Fruit fly (Drosophila melanogaster) whole organism, embryonic: ENCODE measurements around the gene Ask1.

Source experiments
- Abd-B ChIP-seq: fragments of 200-800 bp; sonication (Bioruptor generic); optimal IDR thresholded peaks from 2 replicates; lab custom pipeline; 2018; ENCODE audit warnings: missing biosample characterization, mild to moderate bottlenecking, missing genetic modification characterization, moderate library complexity
- BEAF-32 ChIP-seq: fragments of 200-800 bp; sonication (Bioruptor generic); optimal IDR thresholded peaks from 3 replicates; lab custom pipeline; 2017; ENCODE audit warnings: missing biosample characterization, missing genetic modification characterization, mild to moderate bottlenecking, moderate library complexity, missing genetic modification reagents
- CG10147 ChIP-seq: fragments of 200-800 bp; sonication (Bioruptor generic); optimal IDR thresholded peaks from 2 replicates; lab custom pipeline; 2019; ENCODE audit warnings: missing biosample characterization, mild to moderate bottlenecking, missing genetic modification characterization, moderate library complexity
- CG12659 ChIP-seq: fragments of 200-800 bp; sonication (Bioruptor generic); optimal IDR thresholded peaks from 3 replicates; lab custom pipeline; 2017; ENCODE audit warnings: mild to moderate bottlenecking, missing biosample characterization, missing genetic modification reagents, missing genetic modification characterization
- CG14710 ChIP-seq: fragments of 200-800 bp; sonication (Bioruptor generic); optimal IDR thresholded peaks from 3 replicates; lab custom pipeline; 2019; ENCODE audit warnings: missing biosample characterization, mild to moderate bottlenecking, missing genetic modification characterization, moderate library complexity
- CG15011 ChIP-seq: fragments of 200-800 bp; sonication (Bioruptor generic); optimal IDR thresholded peaks from 3 replicates; lab custom pipeline; 2018; ENCODE audit warnings: missing biosample characterization, mild to moderate bottlenecking, missing genetic modification characterization
- CG18764 ChIP-seq: fragments of 200-800 bp; sonication (Bioruptor generic); optimal IDR thresholded peaks from 3 replicates; lab custom pipeline; 2016; ENCODE audit warnings: missing biosample characterization, missing genetic modification characterization
- CG2116 ChIP-seq: fragments of 200-800 bp; sonication (Bioruptor generic); optimal IDR thresholded peaks from 3 replicates; lab custom pipeline; 2018; ENCODE audit warnings: missing biosample characterization, mild to moderate bottlenecking, missing genetic modification characterization
- CG30020 ChIP-seq: fragments of 200-800 bp; optimal IDR thresholded peaks from 2 replicates; lab custom pipeline; 2019; ENCODE audit warnings: missing biosample characterization, mild to moderate bottlenecking, missing genetic modification characterization, moderate library complexity
- CG34224 ChIP-seq: fragments of 200-800 bp; sonication (Bioruptor generic); IDR thresholded peaks from 3 replicates; pipeline ENCODE4 v1.3.6; 2022; ENCODE audit warnings: missing biosample characterization, missing genetic modification characterization; ENCODE audit not compliant: partially characterized antibody
- CG6254 ChIP-seq: fragments of 200-800 bp; sonication (Bioruptor generic); optimal IDR thresholded peaks from 3 replicates; lab custom pipeline; 2017; ENCODE audit warnings: mild to moderate bottlenecking, missing biosample characterization, missing genetic modification reagents, missing genetic modification characterization
- CG6272 ChIP-seq: fragments of 200-800 bp; sonication (Bioruptor generic); IDR thresholded peaks from 2 replicates; pipeline ENCODE4 v1.3.6; 2022; ENCODE audit warnings: missing biosample characterization, missing genetic modification characterization
- CG6854 ChIP-seq: fragments of 200-800 bp; sonication (Bioruptor generic); optimal IDR thresholded peaks from 3 replicates; lab custom pipeline; 2017; ENCODE audit warnings: missing biosample characterization, mild to moderate bottlenecking, missing genetic modification characterization
- CG7987 ChIP-seq: fragments of 200-800 bp; sonication (Bioruptor generic); optimal IDR thresholded peaks from 2 replicates; lab custom pipeline; 2018; ENCODE audit warnings: missing biosample characterization, mild to moderate bottlenecking, missing genetic modification characterization, moderate library complexity
- CG9797 ChIP-seq: fragments of 200-800 bp; sonication (Bioruptor generic); optimal IDR thresholded peaks from 3 replicates; lab custom pipeline; 2018; ENCODE audit warnings: missing biosample characterization, mild to moderate bottlenecking, missing genetic modification characterization
- CHES-1-like ChIP-seq: fragments of 200-800 bp; sonication (Bioruptor generic); optimal IDR thresholded peaks from 2 replicates; lab custom pipeline; 2016; ENCODE audit warnings: missing biosample characterization, missing genetic modification characterization
- Dp ChIP-seq: fragments of 200-800 bp; sonication (Bioruptor generic); optimal IDR thresholded peaks from 2 replicates; lab custom pipeline; 2018; ENCODE audit warnings: missing biosample characterization, mild to moderate bottlenecking, missing genetic modification characterization, moderate library complexity
- Eip74EF ChIP-seq, 2 experiments: fragments of 200-800 bp in 1 of 2; fragments of >200 bp in 1 of 2; sonication (Bioruptor generic) in 1 of 2; optimal IDR thresholded peaks; 2 replicates each; lab custom pipeline; 2017 to 2019; ENCODE audit warnings: missing biosample characterization in 2 of 2, missing genetic modification characterization in 2 of 2, mild to moderate bottlenecking in 1 of 2, moderate library complexity in 1 of 2
- Hey ChIP-seq: fragments of 200-800 bp; sonication (Bioruptor generic); optimal IDR thresholded peaks from 3 replicates; lab custom pipeline; 2018; ENCODE audit warnings: missing biosample characterization, mild to moderate bottlenecking, missing genetic modification characterization
- Hmr ChIP-seq: fragments of 200-800 bp; sonication (Bioruptor generic); optimal IDR thresholded peaks from 3 replicates; lab custom pipeline; 2017; ENCODE audit warnings: mild to moderate bottlenecking, missing biosample characterization, missing genetic modification reagents, missing genetic modification characterization
- Hr51 ChIP-seq, 2 experiments: fragments of 200-800 bp; sonication (Bioruptor generic); optimal IDR thresholded peaks; 2 replicates in 1 of 2; 3 replicates in 1 of 2; lab custom pipeline; 2016 to 2018; ENCODE audit warnings: missing biosample characterization in 2 of 2, missing genetic modification characterization in 2 of 2, mild to moderate bottlenecking in 1 of 2, moderate library complexity in 1 of 2
- Hsf ChIP-seq: fragments of 200-800 bp; sonication (Bioruptor generic); optimal IDR thresholded peaks from 3 replicates; lab custom pipeline; 2016; ENCODE audit warnings: missing biosample characterization, missing genetic modification characterization
- MTF-1 ChIP-seq: fragments of 200-800 bp; sonication (Bioruptor generic); optimal IDR thresholded peaks from 2 replicates; lab custom pipeline; 2018; ENCODE audit warnings: missing biosample characterization, mild to moderate bottlenecking, missing genetic modification characterization, borderline replicate concordance
- Nf-YC ChIP-seq: fragments of 200-800 bp; optimal IDR thresholded peaks from 3 replicates; lab custom pipeline; 2019; ENCODE audit warnings: missing biosample characterization, mild to moderate bottlenecking, missing genetic modification characterization, moderate library complexity
- Pdp1 ChIP-seq, 2 experiments: fragments of 200-800 bp; sonication (Bioruptor generic); optimal IDR thresholded peaks; 3 replicates each; lab custom pipeline; 2016; ENCODE audit warnings: missing biosample characterization in 2 of 2, missing genetic modification characterization in 2 of 2, mild to moderate bottlenecking in 1 of 2, moderate library complexity in 1 of 2
- Sin3A ChIP-seq: fragments of >200 bp; optimal IDR thresholded peaks from 2 replicates; lab custom pipeline; 2018
- Sox102F ChIP-seq: fragments of 200-800 bp; sonication (Bioruptor generic); optimal IDR thresholded peaks from 2 replicates; lab custom pipeline; 2018; ENCODE audit warnings: missing biosample characterization, mild to moderate bottlenecking, missing genetic modification characterization, moderate library complexity
- Vsx1 ChIP-seq: fragments of 200-800 bp; sonication (Bioruptor generic); optimal IDR thresholded peaks from 2 replicates; lab custom pipeline; 2017; ENCODE audit warnings: missing biosample characterization, mild to moderate bottlenecking, missing genetic modification characterization, missing genetic modification reagents
- YL-1 ChIP-seq: fragments of 200-800 bp; sonication (Bioruptor generic); optimal IDR thresholded peaks from 3 replicates; lab custom pipeline; 2017; ENCODE audit warnings: missing biosample characterization, mild to moderate bottlenecking, missing genetic modification characterization
- aop ChIP-seq: fragments of 200-800 bp; sonication (Bioruptor generic); IDR thresholded peaks from 2 replicates; pipeline ENCODE4 v1.3.6; 2022; ENCODE audit warnings: missing biosample characterization, missing genetic modification characterization
- ase ChIP-seq: fragments of 200-800 bp; sonication (Bioruptor generic); IDR thresholded peaks from 3 replicates; pipeline ENCODE4 v1.3.6; 2022; ENCODE audit warnings: missing biosample characterization, missing genetic modification characterization
- az2 ChIP-seq: fragments of 200-800 bp; sonication (Bioruptor generic); optimal IDR thresholded peaks from 3 replicates; lab custom pipeline; 2016; ENCODE audit warnings: missing biosample characterization, missing genetic modification characterization
- br ChIP-seq: fragments of >200 bp; optimal IDR thresholded peaks from 2 replicates; lab custom pipeline; 2017
- cato ChIP-seq: fragments of 200-800 bp; sonication (Bioruptor generic); optimal IDR thresholded peaks from 2 replicates; lab custom pipeline; 2016; ENCODE audit warnings: missing biosample characterization, missing genetic modification characterization, borderline replicate concordance
- gfzf ChIP-seq: fragments of 200-800 bp; sonication (Bioruptor generic); optimal IDR thresholded peaks from 2 replicates; lab custom pipeline; 2016; ENCODE audit warnings: missing biosample characterization, mild to moderate bottlenecking, missing genetic modification characterization, moderate library complexity
- gro ChIP-seq: fragments of 200-800 bp; sonication (Bioruptor generic); optimal IDR thresholded peaks from 2 replicates; lab custom pipeline; 2016; ENCODE audit warnings: missing biosample characterization, missing genetic modification characterization
- gsb-n ChIP-seq: fragments of 200-800 bp; sonication (Bioruptor generic); optimal IDR thresholded peaks from 3 replicates; lab custom pipeline; 2018; ENCODE audit warnings: missing biosample characterization, mild to moderate bottlenecking, missing genetic modification characterization
- hth ChIP-seq: fragments of >200 bp; optimal IDR thresholded peaks from 2 replicates; lab custom pipeline; 2017; ENCODE audit warnings: inconsistent platforms
- kah ChIP-seq: fragments of 200-800 bp; sonication (Bioruptor generic); optimal IDR thresholded peaks from 2 replicates; lab custom pipeline; 2018; ENCODE audit warnings: missing biosample characterization, mild to moderate bottlenecking, missing genetic modification characterization
- onecut ChIP-seq: fragments of 200-800 bp; sonication (Bioruptor generic); IDR thresholded peaks from 2 replicates; pipeline ENCODE4 v1.3.6; 2022; ENCODE audit warnings: missing biosample characterization, missing genetic modification characterization
- phol ChIP-seq: fragments of 200-800 bp; sonication (Bioruptor generic); optimal IDR thresholded peaks from 3 replicates; lab custom pipeline; 2018; ENCODE audit warnings: missing biosample characterization, mild to moderate bottlenecking, missing genetic modification characterization, moderate library complexity
- rib ChIP-seq: fragments of 200-800 bp; sonication (Bioruptor generic); IDR thresholded peaks from 2 replicates; pipeline ENCODE4 v1.3.6; 2022; ENCODE audit warnings: missing biosample characterization, missing genetic modification characterization
- row ChIP-seq: fragments of 200-800 bp; sonication (Bioruptor generic); IDR thresholded peaks from 3 replicates; pipeline ENCODE4 v1.3.6; 2022; ENCODE audit warnings: missing biosample characterization, missing genetic modification characterization
- run ChIP-seq: fragments of 200-800 bp; sonication (Bioruptor generic); optimal IDR thresholded peaks from 3 replicates; lab custom pipeline; 2018; ENCODE audit warnings: missing biosample characterization, mild to moderate bottlenecking, missing genetic modification characterization
- sd ChIP-seq: fragments of 200-800 bp; sonication (Bioruptor generic); optimal IDR thresholded peaks from 3 replicates; lab custom pipeline; 2018; ENCODE audit warnings: missing biosample characterization, mild to moderate bottlenecking, missing genetic modification characterization, moderate library complexity
- stwl ChIP-seq: fragments of 200-800 bp; sonication (Bioruptor generic); optimal IDR thresholded peaks from 3 replicates; lab custom pipeline; 2018; ENCODE audit warnings: missing biosample characterization, mild to moderate bottlenecking, missing genetic modification characterization, moderate library complexity
- tll ChIP-seq, 2 experiments: fragments of 200-800 bp in 1 of 2; fragments of >200 bp in 1 of 2; sonication (Bioruptor generic) in 1 of 2; optimal IDR thresholded peaks; 2 replicates each; lab custom pipeline; 2017 to 2019; ENCODE audit warnings: missing biosample characterization in 2 of 2, missing genetic modification characterization in 2 of 2, mild to moderate bottlenecking in 1 of 2, moderate library complexity in 1 of 2
- vfl ChIP-seq: fragments of 200-800 bp; sonication (Bioruptor generic); optimal IDR thresholded peaks from 2 replicates; lab custom pipeline; 2016; ENCODE audit warnings: missing biosample characterization, missing genetic modification characterization
- zen ChIP-seq: fragments of 200-800 bp; sonication (Bioruptor generic); optimal IDR thresholded peaks from 3 replicates; lab custom pipeline; 2018; ENCODE audit warnings: missing biosample characterization, mild to moderate bottlenecking, missing genetic modification characterization, moderate library complexity

Gene Ask1

dm6 chr3R:19877427-19878076 lies 2.0 kb upstream of the Ask1 start, which contains the start of the genes CG17186 and Arc42 (continued):
- TF ChIP-seq Sox102F (GFP tag; lab: Kevin White, UChicago) (no peak), stwl (tag; lab: Kevin White, UChicago) (peak; percentile 49), Hmr (peak; percentile 42), Vsx1 (GFP tag; lab: Kevin White, UChicago) (no peak), CG15011 (no peak), gfzf (peak; percentile 88), br (lab: Kevin White, UChicago) (no peak), gsb-n (tag; lab: Kevin White, UChicago) (peak; percentile 29), az2 (GFP tag; lab: Kevin White, UChicago) (peak; percentile 3), CG18764 (GFP tag; lab: Kevin White, UChicago) (peak; percentile 14), tll (GFP tag; optimal IDR thresholded peaks at IDR 0.05; lab: Kevin White, UChicago) (no peak), Sin3A (lab: Kevin White, UChicago) (peak; percentile 34), ase (GFP tag; lab: Robert Waterston, UW) (no peak), BEAF-32 (GFP tag; lab: Kevin White, UChicago) (peak; percentile 44), rib (GFP tag; lab: Robert Waterston, UW) (no peak), CG7987 (no peak), CG14710 (tag; lab: Kevin White, UChicago) (peak; percentile 71), Nf-YC (tag; lab: Kevin White, UChicago) (peak; percentile 19), kah (GFP tag; lab: Kevin White, UChicago) (peak; percentile 97), phol (tag; lab: Kevin White, UChicago) (peak; percentile 64), CG30020 (peak; percentile 70), Hsf (GFP tag; lab: Kevin White, UChicago) (peak; percentile 20), CG34224 (GFP tag; lab: Robert Waterston, UW) (no peak), Dp (GFP tag; lab: Kevin White, UChicago) (peak; percentile 76), CG10147 (GFP tag; lab: Kevin White, UChicago) (peak; percentile 10), YL-1 (peak; percentile 75), gro (GFP tag; lab: Kevin White, UChicago) (no peak), hth (no peak), zen (tag; lab: Kevin White, UChicago) (peak; percentile 23), CG6254 (GFP tag; lab: Kevin White, UChicago) (peak; percentile 99), CG12659 (GFP tag; lab: Kevin White, UChicago) (peak; percentile 67), Pdp1 (GFP tag; optimal IDR thresholded peaks at IDR 0.05; lab: Kevin White, UChicago) (peak in 1 of 2 experiments; percentile 72), vfl (GFP tag; lab: Kevin White, UChicago) (peak; percentile 9), MTF-1 (GFP tag; lab: Kevin White, UChicago) (no peak), cato (peak; percentile 3), sd (peak; percentile 69), CG9797 (GFP tag; lab: Kevin White, UChicago) (peak; percentile 84), Eip74EF (GFP tag; optimal IDR thresholded peaks at IDR 0.05; lab: Kevin White, UChicago) (no peak), row (peak; percentile 38), CG6272 (GFP tag; lab: Robert Waterston, UW) (no peak), aop (GFP tag; lab: Robert Waterston, UW) (no peak), CG2116 (GFP tag; lab: Kevin White, UChicago) (peak; percentile 54), CHES-1-like (GFP tag; lab: Kevin White, UChicago) (peak; percentile 17), run (tag; lab: Kevin White, UChicago) (no peak), Hr51 (GFP tag; optimal IDR thresholded peaks at IDR 0.05; lab: Kevin White, UChicago) (peak in 1 of 2 experiments; percentile 1), onecut (no peak), CG6854 (GFP tag; lab: Kevin White, UChicago) (no peak), Hey (tag; lab: Kevin White, UChicago) (no peak), Abd-B (GFP tag; lab: Kevin White, UChicago) (peak; percentile 27)
